Worm (Caenorhabditis elegans): ENCODE results near the gene polh-1.

The polh-1 gene

DNA sequence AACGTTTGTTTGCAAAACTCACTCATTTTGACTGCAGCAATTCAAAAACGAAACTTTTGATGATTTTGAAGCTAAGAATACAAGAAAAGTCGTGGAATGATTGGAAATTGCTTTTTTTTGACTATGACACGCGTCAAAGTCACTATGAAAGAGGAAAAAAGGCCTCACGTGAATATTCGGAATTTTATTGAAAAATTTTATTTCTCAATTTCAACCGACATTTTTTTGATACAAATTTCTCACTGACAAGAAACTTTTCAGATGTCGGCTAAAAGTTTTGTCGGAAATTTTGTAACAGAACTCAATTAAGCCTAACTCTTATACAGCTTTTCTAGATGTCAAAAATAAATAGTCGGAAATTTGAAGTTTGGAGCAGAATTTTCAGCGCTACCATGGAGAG lies 20.4 kb upstream of the polh-1 start, which contains the start of gene R155.5:
Gene R155.5, minus strand, starts transcription at position 101 of the 400 bp plus-strand sequence.
- TF ChIP-seq med-1 (GFP tag; optimal IDR thresholded peaks at IDR 0.05; ENCODE audit: insufficient read depth) (no peak), ztf-23 (GFP tag; IDR thresholded peaks at IDR 0.05) (no peak), cog-1 (tag; optimal IDR thresholded peaks at IDR 0.05) (no peak), T22C8.4 (GFP tag; IDR thresholded peaks at IDR 0.05) (no peak), flt-1 (GFP tag; IDR thresholded peaks at IDR 0.05) (no peak), tab-1 (GFP tag; IDR thresholded peaks at IDR 0.05) (no peak), ztf-29 (GFP tag; IDR thresholded peaks at IDR 0.05) (no peak), ref-1 (GFP tag; conservative IDR thresholded peaks at IDR 0.05) (no peak), klf-2 (GFP tag; conservative IDR thresholded peaks at IDR 0.05) (no peak)

DNA sequence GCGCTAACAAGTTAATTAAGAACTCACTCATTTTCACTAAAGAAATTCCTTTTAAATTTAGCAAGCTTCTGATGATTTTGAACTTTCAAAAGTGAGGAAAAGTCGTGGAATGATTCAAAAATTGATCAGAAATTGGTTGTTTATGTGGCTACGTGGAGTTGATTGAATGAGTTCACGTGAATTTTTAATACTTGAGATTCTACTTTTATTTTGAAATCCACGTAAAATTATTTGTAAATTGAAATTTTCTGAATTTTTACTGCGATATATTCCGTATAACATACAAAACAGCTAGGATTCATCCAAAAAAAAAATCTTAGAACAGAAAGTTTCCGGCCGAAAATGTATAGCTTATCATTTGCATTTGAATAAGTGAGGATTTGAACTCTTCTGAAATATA lies 19.7 kb upstream of the polh-1 start, which contains the start of gene moa-1:
Gene moa-1, minus strand, starts transcription at position 101 of the 400 bp plus-strand sequence.
- TF ChIP-seq ref-1 (GFP tag; conservative IDR thresholded peaks at IDR 0.05) (no peak), ztf-23 (GFP tag; IDR thresholded peaks at IDR 0.05) (no peak), med-1 (GFP tag; optimal IDR thresholded peaks at IDR 0.05; ENCODE audit: insufficient read depth) (no peak), flt-1 (GFP tag; IDR thresholded peaks at IDR 0.05) (no peak), T22C8.4 (GFP tag; IDR thresholded peaks at IDR 0.05) (no peak), tab-1 (GFP tag; IDR thresholded peaks at IDR 0.05) (no peak)

DNA sequence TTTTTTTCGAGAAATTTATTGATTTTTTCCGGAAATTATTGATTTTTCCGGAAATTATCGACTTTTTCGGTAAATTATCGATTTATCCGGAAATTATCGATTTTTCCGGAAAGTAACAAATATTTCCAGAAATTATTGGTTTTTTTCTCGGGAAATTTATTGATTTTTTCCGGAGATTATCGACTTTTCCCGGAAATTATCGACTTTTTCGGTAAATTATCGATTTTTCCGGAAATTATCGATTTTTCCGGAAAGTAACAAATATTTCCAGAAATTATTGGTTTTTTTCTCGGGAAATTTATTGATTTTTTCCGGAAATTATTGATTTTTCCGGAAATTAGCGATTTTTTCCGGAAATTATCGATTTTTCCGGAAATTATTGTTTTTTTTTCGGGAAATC lies 15.5 kb upstream of the polh-1 start:
- TF ChIP-seq T22C8.4 (GFP tag; IDR thresholded peaks at IDR 0.05): peak; percentile 81

DNA sequence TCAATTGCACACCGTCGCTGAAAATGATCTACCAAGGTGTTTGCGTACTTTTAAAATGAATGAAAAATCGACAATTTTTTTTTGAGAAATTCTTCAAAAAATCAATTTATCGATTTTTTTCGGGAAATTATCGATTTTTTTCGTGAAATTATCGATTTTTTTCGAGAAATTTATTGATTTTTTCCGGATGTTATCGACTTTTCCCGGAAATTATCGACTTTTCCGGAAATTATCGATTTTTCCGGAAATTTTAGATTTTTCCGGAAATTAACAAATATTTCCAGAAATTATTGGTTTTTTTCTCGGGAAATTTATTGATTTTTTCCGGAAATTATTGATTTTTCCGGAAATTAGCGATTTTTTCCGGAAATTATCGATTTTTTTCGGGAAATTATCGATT lies 15.1 kb upstream of the polh-1 start:
- peak; percentile 75 for TF ChIP-seq T22C8.4 (GFP tag; IDR thresholded peaks at IDR 0.05)

DNA sequence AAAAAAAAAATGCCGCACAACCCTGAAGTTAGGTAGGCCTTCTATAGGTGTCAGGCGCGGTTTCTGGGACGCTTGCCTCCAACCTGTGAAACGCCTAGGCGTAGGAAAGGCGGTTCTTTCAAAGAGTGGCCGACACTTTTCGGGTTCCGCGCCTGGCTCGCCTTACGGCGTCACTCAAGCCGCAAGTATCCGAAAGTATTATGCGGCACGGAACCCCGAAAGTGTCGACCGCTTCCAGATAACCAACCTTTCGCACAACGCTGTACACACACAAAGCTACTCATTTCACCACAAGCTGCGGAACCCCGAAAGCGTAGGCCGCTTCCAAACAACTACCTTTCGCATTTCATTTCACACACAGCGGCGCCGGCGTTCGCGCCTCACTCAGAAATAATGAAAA lies 13.1 kb upstream of the polh-1 start:
- TF ChIP-seq flt-1 (GFP tag; IDR thresholded peaks at IDR 0.05) (no peak), tab-1 (GFP tag; IDR thresholded peaks at IDR 0.05) (no peak), ztf-23 (GFP tag; IDR thresholded peaks at IDR 0.05) (no peak)

DNA sequence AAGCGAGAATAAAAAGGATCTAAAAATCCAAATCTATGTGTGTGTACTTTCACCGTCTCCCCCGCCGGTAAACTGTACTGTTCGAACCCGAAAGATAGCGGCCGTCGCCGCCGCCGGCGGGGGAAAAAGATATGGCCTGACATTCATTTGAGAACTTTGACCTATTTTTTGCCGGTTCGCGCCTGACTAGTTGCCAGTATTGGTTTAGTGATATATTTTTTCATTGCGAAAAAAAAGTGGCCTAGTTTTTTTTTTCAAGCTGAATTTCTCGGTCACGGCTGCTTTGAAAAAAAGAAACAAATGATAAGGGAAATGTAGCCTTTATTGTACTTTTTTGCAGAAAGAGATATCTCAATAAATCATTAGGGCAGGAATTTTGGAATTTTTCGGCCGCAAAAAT lies 12.5 kb upstream of the polh-1 start:
- TF ChIP-seq med-1 (GFP tag; optimal IDR thresholded peaks at IDR 0.05; ENCODE audit: insufficient read depth) (no peak), T22C8.4 (GFP tag; IDR thresholded peaks at IDR 0.05) (no peak), ref-1 (GFP tag; conservative IDR thresholded peaks at IDR 0.05) (no peak), tab-1 (GFP tag; IDR thresholded peaks at IDR 0.05) (no peak), ztf-29 (GFP tag; IDR thresholded peaks at IDR 0.05) (no peak), flt-1 (GFP tag; IDR thresholded peaks at IDR 0.05) (no peak), ztf-23 (GFP tag; IDR thresholded peaks at IDR 0.05) (no peak), cog-1 (tag; optimal IDR thresholded peaks at IDR 0.05) (no peak), klf-2 (GFP tag; conservative IDR thresholded peaks at IDR 0.05) (no peak)

DNA sequence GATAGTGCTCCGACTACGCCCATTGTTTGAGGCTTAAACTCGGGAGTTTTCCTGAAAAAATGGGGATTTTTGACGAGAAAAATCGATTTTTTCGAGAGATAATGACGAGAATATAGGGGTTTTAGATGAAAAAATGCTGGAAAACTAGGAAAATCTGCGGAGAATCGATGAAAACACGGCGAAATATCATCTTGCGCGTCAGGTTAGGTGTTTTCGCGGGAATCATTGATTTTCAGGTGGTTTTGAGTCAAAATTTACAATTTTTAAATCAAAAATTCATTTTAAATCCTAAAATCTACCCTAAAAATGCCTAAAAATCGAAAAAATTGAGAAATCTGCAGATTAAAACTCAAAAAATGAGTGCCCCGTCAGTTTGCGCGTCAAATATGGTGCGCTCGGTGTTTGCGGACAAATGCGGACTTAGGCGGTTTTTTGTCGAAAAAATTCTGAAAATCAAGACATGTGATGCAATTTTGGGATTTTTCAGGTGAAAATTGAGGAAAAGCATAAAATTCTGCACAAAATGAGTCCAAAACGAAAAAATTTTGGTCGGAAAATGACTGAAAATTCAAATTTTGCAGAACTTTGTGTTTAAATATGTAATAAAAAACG lies 11.9 kb upstream of the polh-1 start, which contains the start of gene mboa-6:
Gene mboa-6, minus strand, starts transcription at position 51 of the 612 bp plus-strand sequence.
- TF ChIP-seq ztf-23 (GFP tag; IDR thresholded peaks at IDR 0.05) (no peak), cog-1 (tag; optimal IDR thresholded peaks at IDR 0.05) (no peak), tab-1 (GFP tag; IDR thresholded peaks at IDR 0.05) (no peak), klf-2 (GFP tag; conservative IDR thresholded peaks at IDR 0.05) (no peak), med-1 (GFP tag; optimal IDR thresholded peaks at IDR 0.05; ENCODE audit: insufficient read depth) (no peak), ztf-29 (GFP tag; IDR thresholded peaks at IDR 0.05) (no peak), flt-1 (GFP tag; IDR thresholded peaks at IDR 0.05) (no peak), ref-1 (GFP tag; conservative IDR thresholded peaks at IDR 0.05) (no peak), T22C8.4 (GFP tag; IDR thresholded peaks at IDR 0.05) (no peak)

DNA sequence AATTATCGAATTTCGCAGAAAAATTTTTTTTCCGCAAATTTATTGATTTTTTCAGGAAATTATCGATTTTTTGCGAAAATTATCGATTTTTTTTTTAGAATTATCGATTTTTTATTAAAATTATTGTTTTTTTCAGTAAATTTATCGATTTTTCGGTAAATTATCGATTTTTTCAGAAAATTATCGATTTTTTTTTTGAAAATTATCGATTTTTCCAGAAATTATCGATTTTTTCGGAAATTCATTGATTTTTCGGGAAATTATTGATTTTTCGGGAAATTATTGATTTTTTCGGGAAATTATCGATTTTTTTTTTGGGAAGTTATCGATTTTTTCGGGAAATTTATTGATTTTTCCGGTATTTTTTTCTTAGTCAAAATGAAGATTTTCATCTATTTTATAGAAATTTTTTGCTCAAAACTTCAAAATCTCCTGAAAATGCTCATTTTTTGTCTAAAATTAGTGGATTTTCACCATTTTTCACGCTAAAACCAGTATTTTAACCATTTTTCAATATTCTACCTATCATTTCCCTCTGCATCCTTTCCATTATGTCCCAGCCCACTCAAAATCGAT lies 5.5 kb upstream of the polh-1 start:
- no peak for TF ChIP-seq ztf-29 (GFP tag; IDR thresholded peaks at IDR 0.05)
- no peak for TF ChIP-seq ztf-23 (GFP tag; IDR thresholded peaks at IDR 0.05)
- no peak for TF ChIP-seq ref-1 (GFP tag; conservative IDR thresholded peaks at IDR 0.05)
- TF ChIP-seq T22C8.4 (GFP tag; IDR thresholded peaks at IDR 0.05): peak; percentile 98

DNA sequence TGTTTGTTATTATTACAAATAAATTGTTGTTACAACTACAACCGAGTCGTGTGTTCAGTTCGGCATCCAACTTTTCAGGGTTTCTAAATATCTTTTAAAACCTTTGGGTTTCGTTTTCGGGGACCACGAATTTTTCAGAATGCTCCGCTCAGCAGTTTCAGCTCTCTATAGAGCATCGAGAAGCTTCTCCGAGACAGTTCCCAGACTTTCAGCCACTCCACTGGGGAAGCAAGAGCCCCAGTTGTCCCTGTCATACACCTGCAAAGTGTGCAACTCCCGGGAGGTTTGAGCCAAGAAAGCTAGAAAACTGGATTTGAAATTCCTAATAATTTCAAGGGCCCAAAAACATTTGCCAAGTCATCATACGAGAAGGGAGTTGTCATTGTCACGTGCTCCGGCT lies 1.3 kb upstream of the polh-1 start, which contains the start of gene F53A3.7:
Gene F53A3.7, plus strand, starts transcription at position 139 of the 400 bp plus-strand sequence.
- TF ChIP-seq flt-1 (GFP tag; IDR thresholded peaks at IDR 0.05) (no peak), ztf-29 (GFP tag; IDR thresholded peaks at IDR 0.05) (no peak), cog-1 (tag; optimal IDR thresholded peaks at IDR 0.05) (no peak), ref-1 (GFP tag; conservative IDR thresholded peaks at IDR 0.05) (no peak), T22C8.4 (GFP tag; IDR thresholded peaks at IDR 0.05) (no peak), tab-1 (GFP tag; IDR thresholded peaks at IDR 0.05) (no peak), klf-2 (GFP tag; conservative IDR thresholded peaks at IDR 0.05) (no peak), med-1 (GFP tag; optimal IDR thresholded peaks at IDR 0.05; ENCODE audit: insufficient read depth) (no peak), ztf-23 (GFP tag; IDR thresholded peaks at IDR 0.05) (no peak)

DNA sequence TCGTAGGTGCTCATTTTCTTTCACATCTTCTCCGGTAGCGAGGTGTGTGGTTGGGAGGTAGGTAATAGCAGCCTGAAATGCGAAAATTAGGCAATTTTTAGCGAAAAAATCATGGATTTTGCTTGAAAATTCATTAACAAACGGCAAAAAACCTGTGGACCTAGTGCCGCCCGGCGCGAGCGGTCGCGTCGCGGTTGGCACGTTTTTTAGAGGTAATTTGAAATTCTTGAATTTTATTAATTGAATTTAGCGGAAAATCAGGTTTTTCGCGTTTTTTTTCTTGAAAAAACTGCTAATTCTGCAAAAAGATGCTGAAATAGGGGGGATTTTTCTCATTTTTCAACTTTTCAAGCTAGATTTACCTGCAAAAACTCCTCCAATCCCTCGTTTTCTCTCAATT lies 707 bp downstream of the polh-1 start:
- TF ChIP-seq klf-2 (GFP tag; conservative IDR thresholded peaks at IDR 0.05) (no peak), ztf-29 (GFP tag; IDR thresholded peaks at IDR 0.05) (no peak), ztf-23 (GFP tag; IDR thresholded peaks at IDR 0.05) (no peak), T22C8.4 (GFP tag; IDR thresholded peaks at IDR 0.05) (no peak), med-1 (GFP tag; optimal IDR thresholded peaks at IDR 0.05; ENCODE audit: insufficient read depth) (no peak), ref-1 (GFP tag; conservative IDR thresholded peaks at IDR 0.05) (no peak), tab-1 (GFP tag; IDR thresholded peaks at IDR 0.05) (no peak), cog-1 (tag; optimal IDR thresholded peaks at IDR 0.05) (no peak), flt-1 (GFP tag; IDR thresholded peaks at IDR 0.05) (no peak)

Measured in whole organism, midembryonic.